Worm (Caenorhabditis elegans) whole organism, L1 larva: ENCODE results near the gene vha-1.
A peak's percentile ranks its signal among the peaks of the same experiment; 100 is the strongest.

Experiments used
- C04F5.9 ChIP-seq: sonication (generic microtip); optimal IDR thresholded peaks from 2 replicates; lab custom pipeline; 2016; ENCODE audit warnings: missing genetic modification characterization, missing compliant biosample characterization
- C16A3.4 ChIP-seq: fragments of 150-350 bp; optimal IDR thresholded peaks from 2 replicates; lab custom pipeline; 2014; ENCODE audit warnings: missing biosample characterization, missing genetic modification characterization
- Y116A8C.19 ChIP-seq: sonication (generic microtip); optimal IDR thresholded peaks from 2 replicates; lab custom pipeline; 2016; ENCODE audit warnings: missing compliant biosample characterization, missing genetic modification characterization, borderline replicate concordance
- aha-1 ChIP-seq: fragments of 150-350 bp; optimal IDR thresholded peaks from 2 replicates; lab custom pipeline; 2014; ENCODE audit warnings: missing biosample characterization, missing genetic modification characterization
- alr-1 ChIP-seq: fragments of 200-800 bp; sonication (Bioruptor generic); optimal IDR thresholded peaks from 2 replicates; lab custom pipeline; 2018; ENCODE audit warnings: borderline replicate concordance, mild to moderate bottlenecking, missing genetic modification characterization, missing compliant biosample characterization
- ama-1 ChIP-seq: fragments of 150-350 bp; optimal IDR thresholded peaks from 2 replicates; lab custom pipeline; 2014
- ceh-63 ChIP-seq: fragments of 200-800 bp; sonication (Bioruptor generic); optimal IDR thresholded peaks from 2 replicates; lab custom pipeline; 2018; ENCODE audit warnings: mild to moderate bottlenecking, missing genetic modification characterization, missing compliant biosample characterization
- ceh-82 ChIP-seq, 3 experiments: fragments of 150-350 bp in 1 of 3; sonication (generic microtip) in 2 of 3; optimal IDR thresholded peaks; 2 replicates each; lab custom pipeline; 2014 to 2017; ENCODE audit warnings: missing biosample characterization in 3 of 3, missing genetic modification characterization in 3 of 3
- ceh-88 ChIP-seq: fragments of 200-800 bp; sonication (Bioruptor generic); IDR thresholded peaks from 2 replicates; pipeline ENCODE4 v1.3.6; 2022; ENCODE audit warnings: missing genetic modification characterization, missing compliant biosample characterization
- ces-1 ChIP-seq: fragments of 150-350 bp; optimal IDR thresholded peaks from 2 replicates; lab custom pipeline; 2014; ENCODE audit warnings: missing biosample characterization, missing genetic modification reagents, missing genetic modification characterization
- dpl-1 ChIP-seq, 3 experiments: fragments of 150-350 bp in 2 of 3; sonication (generic microtip) in 1 of 3; optimal IDR thresholded peaks; 2 replicates each; lab custom pipeline; 2014 to 2017; ENCODE audit warnings: missing biosample characterization in 3 of 3, missing genetic modification characterization in 3 of 3, missing genetic modification reagents in 3 of 3
- efl-1 ChIP-seq, 4 experiments: fragments of 150-350 bp; optimal IDR thresholded peaks in 3 of 4; peaks in 1 of 4; 1 replicate in 1 of 4; 2 replicates in 3 of 4; lab custom pipeline; 2014; ENCODE audit warnings: missing biosample characterization in 2 of 4, missing genetic modification characterization in 2 of 4, missing genetic modification reagents in 2 of 4
- efl-3 ChIP-seq: fragments of 200-800 bp; sonication (Bioruptor generic); optimal IDR thresholded peaks from 2 replicates; lab custom pipeline; 2018; ENCODE audit warnings: mild to moderate bottlenecking, missing genetic modification characterization, missing compliant biosample characterization
- egl-13 ChIP-seq: sonication (generic microtip); optimal IDR thresholded peaks from 2 replicates; lab custom pipeline; 2016; ENCODE audit warnings: missing genotype, missing genetic modification reagents, missing genetic modification characterization, missing compliant biosample characterization
- egl-27 ChIP-seq, 2 experiments: fragments of 150-350 bp in 1 of 2; sonication (generic microtip); optimal IDR thresholded peaks; 3 replicates each; lab custom pipeline; 2017 to 2018; ENCODE audit warnings: missing biosample characterization in 2 of 2, missing genetic modification characterization in 2 of 2, missing genetic modification reagents in 2 of 2
- elt-2 ChIP-seq: sonication (generic microtip); optimal IDR thresholded peaks from 2 replicates; lab custom pipeline; 2016; ENCODE audit warnings: missing genetic modification characterization, mild to moderate bottlenecking, inconsistent platforms, missing compliant biosample characterization, missing genetic modification reagents
- fkh-10 ChIP-seq: sonication (generic microtip); optimal IDR thresholded peaks from 2 replicates; lab custom pipeline; 2017; ENCODE audit warnings: missing biosample characterization, missing genetic modification reagents, missing genetic modification characterization
- fkh-4 ChIP-seq: sonication (generic microtip); optimal IDR thresholded peaks from 2 replicates; lab custom pipeline; 2016; ENCODE audit warnings: missing compliant biosample characterization, missing genetic modification characterization, borderline replicate concordance
- fos-1 ChIP-seq: fragments of 150-350 bp; optimal IDR thresholded peaks from 2 replicates; lab custom pipeline; 2014; ENCODE audit warnings: missing biosample characterization, missing genetic modification characterization
- jun-1 ChIP-seq: fragments of 150-350 bp; optimal IDR thresholded peaks from 2 replicates; lab custom pipeline; 2014; ENCODE audit warnings: missing biosample characterization, missing genetic modification reagents, missing genetic modification characterization
- lin-13 ChIP-seq: fragments of 150-350 bp; optimal IDR thresholded peaks from 2 replicates; lab custom pipeline; 2014; ENCODE audit warnings: missing biosample characterization, missing genetic modification reagents, missing genetic modification characterization
- lin-15B ChIP-seq: fragments of 150-350 bp; sonication (generic microtip); optimal IDR thresholded peaks from 3 replicates; lab custom pipeline; 2014; ENCODE audit warnings: missing biosample characterization, missing genetic modification characterization
- lin-35 ChIP-seq, 2 experiments: fragments of 150-350 bp; optimal IDR thresholded peaks; 2 replicates each; lab custom pipeline; 2014; ENCODE audit warnings: missing biosample characterization in 2 of 2, missing genetic modification characterization in 2 of 2, missing genetic modification reagents in 2 of 2
- lin-39 ChIP-seq: fragments of 150-350 bp; optimal IDR thresholded peaks from 2 replicates; lab custom pipeline; 2014; ENCODE audit warnings: missing biosample characterization, missing genetic modification reagents, missing genetic modification characterization
- lsy-2 ChIP-seq, 2 experiments: fragments of 150-350 bp; optimal IDR thresholded peaks; 2 replicates each; lab custom pipeline; 2014; ENCODE audit warnings: missing biosample characterization in 2 of 2, missing genetic modification characterization in 2 of 2
- mab-9 ChIP-seq: fragments of 200-800 bp; sonication (Bioruptor generic); IDR thresholded peaks from 2 replicates; pipeline ENCODE4 v1.3.6; 2022; ENCODE audit warnings: missing genetic modification reagents, missing genetic modification characterization, missing compliant biosample characterization
- mep-1 ChIP-seq: fragments of 150-350 bp; optimal IDR thresholded peaks from 2 replicates; lab custom pipeline; 2014; ENCODE audit warnings: missing biosample characterization, missing genetic modification characterization
- nhr-11 ChIP-seq: fragments of 150-350 bp; optimal IDR thresholded peaks from 2 replicates; lab custom pipeline; 2014; ENCODE audit warnings: missing biosample characterization, missing genetic modification characterization
- nhr-19 ChIP-seq: fragments of 200-800 bp; sonication (Bioruptor generic); conservative IDR thresholded peaks from 2 replicates; pipeline ENCODE4 v1.3.6; 2022; ENCODE audit warnings: missing genetic modification characterization, missing compliant biosample characterization
- nhr-28 ChIP-seq: fragments of 150-350 bp; optimal IDR thresholded peaks from 2 replicates; lab custom pipeline; 2014; ENCODE audit warnings: missing biosample characterization, missing genetic modification characterization
- nhr-47 ChIP-seq: sonication (generic microtip); optimal IDR thresholded peaks from 2 replicates; lab custom pipeline; 2016; ENCODE audit warnings: mild to moderate bottlenecking, missing genetic modification characterization, moderate library complexity, missing compliant biosample characterization
- nhr-71 ChIP-seq: sonication (generic microtip); optimal IDR thresholded peaks from 2 replicates; lab custom pipeline; 2016; ENCODE audit warnings: mild to moderate bottlenecking, missing genetic modification characterization, moderate library complexity, missing compliant biosample characterization
- nhr-85 ChIP-seq: sonication (generic microtip); peaks from one replicate; lab custom pipeline; 2016; ENCODE audit warnings: missing genetic modification characterization, inconsistent platforms, missing compliant biosample characterization
- nhr-90 ChIP-seq: sonication (generic microtip); optimal IDR thresholded peaks from 2 replicates; lab custom pipeline; 2016; ENCODE audit warnings: mild to moderate bottlenecking, missing genetic modification characterization, missing compliant biosample characterization; ENCODE audit not compliant: poor library complexity
- pag-3 ChIP-seq: sonication (generic microtip); optimal IDR thresholded peaks from 2 replicates; lab custom pipeline; 2017; ENCODE audit warnings: missing genetic modification characterization, mild to moderate bottlenecking, missing compliant biosample characterization, antibody characterized with exemption, borderline replicate concordance; ENCODE audit not compliant: insufficient read depth
- pax-3 ChIP-seq: fragments of 200-800 bp; sonication (Bioruptor generic); optimal IDR thresholded peaks from 2 replicates; lab custom pipeline; 2018; ENCODE audit warnings: mild to moderate bottlenecking, missing genetic modification characterization, moderate library complexity, missing compliant biosample characterization
- pqm-1 ChIP-seq: sonication (generic microtip); optimal IDR thresholded peaks from 3 replicates; lab custom pipeline; 2017; ENCODE audit warnings: missing biosample characterization, missing genetic modification characterization
- skn-1 ChIP-seq: fragments of 150-350 bp; optimal IDR thresholded peaks from 2 replicates; lab custom pipeline; 2014; ENCODE audit warnings: missing biosample characterization, missing genetic modification characterization
- snpc-4 ChIP-seq: fragments of 150-350 bp; optimal IDR thresholded peaks from 2 replicates; lab custom pipeline; 2014; ENCODE audit warnings: missing biosample characterization, missing genetic modification characterization
- snu-23 ChIP-seq: sonication (generic microtip); optimal IDR thresholded peaks from 2 replicates; lab custom pipeline; 2016; ENCODE audit warnings: missing genetic modification characterization, missing compliant biosample characterization
- sox-4 ChIP-seq: sonication (generic microtip); optimal IDR thresholded peaks from 2 replicates; lab custom pipeline; 2016; ENCODE audit warnings: missing genetic modification characterization, missing compliant biosample characterization
- sptf-1 ChIP-seq: fragments of 150-350 bp; optimal IDR thresholded peaks from 2 replicates; lab custom pipeline; 2014; ENCODE audit warnings: missing biosample characterization, missing genetic modification characterization
- tbx-2 ChIP-seq: sonication (generic microtip); optimal IDR thresholded peaks from 2 replicates; lab custom pipeline; 2016; ENCODE audit warnings: missing genetic modification characterization, missing compliant biosample characterization
- tlp-1 ChIP-seq: fragments of 150-350 bp; optimal IDR thresholded peaks from 2 replicates; lab custom pipeline; 2014; ENCODE audit warnings: missing biosample characterization, missing genetic modification characterization
- unc-130 ChIP-seq: fragments of 150-350 bp; optimal IDR thresholded peaks from 2 replicates; lab custom pipeline; 2017; ENCODE audit warnings: missing biosample characterization, missing genetic modification characterization, inconsistent platforms
- unc-30 ChIP-seq: sonication (generic microtip); optimal IDR thresholded peaks from 2 replicates; lab custom pipeline; 2017; ENCODE audit warnings: missing biosample characterization, missing genetic modification characterization
- unc-62 ChIP-seq: fragments of 150-350 bp; optimal IDR thresholded peaks from 2 replicates; lab custom pipeline; 2014; ENCODE audit warnings: missing biosample characterization, missing genetic modification reagents, missing genetic modification characterization
- vab-15 ChIP-seq: sonication (generic microtip); optimal IDR thresholded peaks from 2 replicates; lab custom pipeline; 2017; ENCODE audit warnings: missing genotype, mild to moderate bottlenecking, missing genetic modification characterization, missing compliant biosample characterization
- xbp-1 ChIP-seq: sonication (generic microtip); optimal IDR thresholded peaks from 2 replicates; lab custom pipeline; 2016; ENCODE audit warnings: missing genetic modification characterization, missing compliant biosample characterization
- ztf-11 ChIP-seq, 2 experiments: sonication (generic microtip); optimal IDR thresholded peaks; 2 replicates each; lab custom pipeline; 2016 to 2017; ENCODE audit warnings: missing genetic modification characterization in 2 of 2, missing biosample characterization in 1 of 2, missing compliant biosample characterization in 1 of 2
- ztf-4 ChIP-seq: fragments of 150-350 bp; optimal IDR thresholded peaks from 2 replicates; lab custom pipeline; 2014; ENCODE audit warnings: missing biosample characterization, missing genetic modification characterization

vha-1 gene

DNA sequence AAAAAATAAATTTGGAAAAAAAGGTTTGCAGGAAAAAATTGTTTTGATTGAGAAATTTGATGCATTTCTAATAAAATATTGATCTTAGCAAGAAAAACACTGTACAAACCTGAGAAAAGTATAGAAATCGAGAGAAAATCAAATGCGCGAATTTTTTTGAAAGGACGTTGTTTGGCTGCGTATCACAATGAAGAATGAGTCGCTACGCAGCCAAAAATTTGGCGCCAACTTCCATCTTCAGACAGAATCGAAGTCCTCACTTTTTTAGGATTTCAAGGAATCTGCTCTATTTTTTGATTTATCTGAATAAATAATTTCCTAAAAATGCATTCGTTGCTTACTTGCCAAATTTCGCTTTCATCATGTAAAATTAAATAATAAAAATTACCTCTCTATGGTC is 34.4 kb upstream of the vha-1 start:
- TF ChIP-seq efl-1 (optimal IDR thresholded peaks at IDR 0.05; lab: Kevin White, UChicago) (peak in 1 of 2 experiments; percentile 52), efl-1 (GFP tag; optimal IDR thresholded peaks at IDR 0.05 in 1 of 2; lab: Kevin White, UChicago) (peak in 1 of 2 experiments; percentile 47), aha-1 (tag; lab: Kevin White, UChicago) (no peak), tlp-1 (tag; lab: Kevin White, UChicago) (no peak)

DNA sequence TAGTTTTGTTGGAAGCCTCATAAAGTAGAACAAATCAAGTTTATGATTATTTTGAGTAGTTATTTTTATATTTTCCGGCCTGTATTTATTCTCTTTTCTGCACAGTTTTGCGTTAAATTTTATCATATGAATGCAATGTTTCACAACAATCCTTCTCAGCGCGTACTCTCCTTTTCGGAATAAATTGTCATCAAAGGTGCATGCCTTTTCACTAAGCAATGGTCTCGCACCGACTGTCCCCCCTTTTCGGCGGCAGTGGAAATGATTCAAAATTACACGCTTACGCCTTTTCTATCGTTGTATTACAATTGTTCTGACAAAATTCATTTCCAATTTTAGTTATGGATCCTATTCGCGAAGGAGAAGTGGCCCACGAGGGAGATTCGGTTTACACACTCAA is 33.9 kb upstream of the vha-1 start, which contains the start of the genes iff-1 and cdk-1:
iff-1 (minus strand) TSS at position 61 of the 400 bp plus-strand sequence.
cdk-1 (plus strand) TSS at position 340 of the 400 bp plus-strand sequence.
- TF ChIP-seq pag-3 (tag; lab: Kevin White, UChicago) (no peak), fkh-10 (GFP tag; lab: Kevin White, UChicago) (no peak), snpc-4 (tag; lab: Kevin White, UChicago) (no peak), Y116A8C.19 (no peak), egl-27 (tag; optimal IDR thresholded peaks at IDR 0.05; lab: Kevin White, UChicago) (no peak), nhr-19 (no peak), ceh-82 (tag; optimal IDR thresholded peaks at IDR 0.05; lab: Kevin White, UChicago) (peak in 1 of 3 experiments; percentile 47), tbx-2 (tag; lab: Kevin White, UChicago) (peak; percentile 0), lin-39 (tag; lab: Kevin White, UChicago) (no peak), egl-13 (tag; lab: Kevin White, UChicago) (no peak), lin-13 (GFP tag; lab: Kevin White, UChicago) (no peak), fos-1 (tag; lab: Kevin White, UChicago) (no peak), mab-9 (GFP tag; lab: Robert Waterston, UW) (no peak), fkh-4 (no peak), mep-1 (no peak), ces-1 (GFP tag; lab: Kevin White, UChicago) (no peak), pqm-1 (tag; lab: Kevin White, UChicago) (no peak), vab-15 (tag; lab: Kevin White, UChicago) (no peak), efl-3 (GFP tag; lab: Kevin White, UChicago) (no peak), xbp-1 (tag; lab: Kevin White, UChicago) (peak; percentile 8), ztf-4 (tag; lab: Kevin White, UChicago) (no peak), unc-130 (tag; lab: Kevin White, UChicago) (no peak), nhr-90 (tag; lab: Kevin White, UChicago) (no peak), nhr-71 (tag; lab: Kevin White, UChicago) (peak; percentile 24), C16A3.4 (tag; lab: Kevin White, UChicago) (peak; percentile 43), C04F5.9 (no peak), snu-23 (peak; percentile 40), ceh-63 (GFP tag; lab: Kevin White, UChicago) (no peak), ceh-88 (no peak), alr-1 (tag; lab: Kevin White, UChicago) (no peak), tlp-1 (tag; lab: Kevin White, UChicago) (no peak), nhr-85 (tag; lab: Kevin White, UChicago) (peak; percentile 56), elt-2 (tag; lab: Kevin White, UChicago) (no peak), jun-1 (tag; lab: Kevin White, UChicago) (no peak), lsy-2 (tag; optimal IDR thresholded peaks at IDR 0.05; lab: Kevin White, UChicago) (peak; percentile 57 to 82), ztf-11 (tag; optimal IDR thresholded peaks at IDR 0.05; lab: Kevin White, UChicago) (no peak), sptf-1 (tag; lab: Kevin White, UChicago) (no peak), dpl-1 (GFP tag; optimal IDR thresholded peaks at IDR 0.05; lab: Kevin White, UChicago) (peak; percentile 79 to 90 (median 86)), nhr-28 (tag; lab: Kevin White, UChicago) (no peak), lin-35 (GFP tag; optimal IDR thresholded peaks at IDR 0.05; lab: Kevin White, UChicago) (peak; percentile 82 to 94), lin-15B (tag; lab: Kevin White, UChicago) (peak; percentile 30), skn-1 (tag; lab: Kevin White, UChicago) (peak; percentile 83), ama-1 (lab: Kevin White, UChicago) (no peak), nhr-11 (tag; lab: Kevin White, UChicago) (no peak), sox-4 (tag; lab: Kevin White, UChicago) (no peak), nhr-47 (tag; lab: Kevin White, UChicago) (peak; percentile 7), unc-30 (tag; lab: Kevin White, UChicago) (no peak), unc-62 (GFP tag; lab: Kevin White, UChicago) (no peak), pax-3 (no peak)
